Worm (Caenorhabditis elegans): ENCODE results near the gene unc-36.

DNA sequence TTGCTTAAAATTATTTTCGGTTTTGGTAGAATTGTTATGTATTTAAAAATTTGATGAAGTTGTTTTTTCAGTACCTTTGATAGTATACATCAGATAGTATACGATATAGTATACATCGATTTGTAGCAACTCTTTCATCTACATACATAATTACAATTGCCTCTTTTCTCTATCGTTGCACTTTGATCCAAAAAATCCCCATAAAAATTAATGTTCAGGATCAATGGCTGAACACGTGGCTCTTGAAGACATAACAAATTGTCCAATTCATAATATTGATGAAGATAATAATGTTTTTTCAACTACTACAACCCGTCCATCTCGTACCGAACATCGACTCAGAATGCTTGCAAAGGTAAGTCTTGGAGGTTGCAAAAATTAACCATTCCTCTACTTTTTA, 52.3 kb downstream of the unc-36 start, which contains the start of gene D2007.2:
- no peak for TF ChIP-seq pqm-1 (tag; optimal IDR thresholded peaks at IDR 0.05)
- no peak for TF ChIP-seq tbx-2 (tag; optimal IDR thresholded peaks at IDR 0.05)
- TF ChIP-seq snpc-4 (tag; optimal IDR thresholded peaks at IDR 0.05): no peak
- no peak for TF ChIP-seq swsn-7 (tag; optimal IDR thresholded peaks at IDR 0.05)
- TF ChIP-seq lin-15B (tag; optimal IDR thresholded peaks at IDR 0.05): no peak
- TF ChIP-seq fos-1 (tag; optimal IDR thresholded peaks at IDR 0.05): no peak
- no peak for TF ChIP-seq efl-3 (GFP tag; optimal IDR thresholded peaks at IDR 0.05)
- TF ChIP-seq nhr-76 (tag; optimal IDR thresholded peaks at IDR 0.05): no peak
- no peak for TF ChIP-seq C34B4.2 (tag; optimal IDR thresholded peaks at IDR 0.05)
- no peak for TF ChIP-seq dpl-1 (GFP tag; optimal IDR thresholded peaks at IDR 0.05)
- TF ChIP-seq ceh-82 (tag; optimal IDR thresholded peaks at IDR 0.05): no peak
- TF ChIP-seq C16A3.4 (tag; optimal IDR thresholded peaks at IDR 0.05): no peak
